Worm (Caenorhabditis elegans) whole organism, L1 larva: ENCODE measurements around the gene apc-2.
A peak's percentile ranks its signal among the peaks of the same experiment; 100 is the strongest.

Experiments used
- F16B12.6 ChIP-seq: fragments of 150-350 bp; optimal IDR thresholded peaks from 2 replicates; lab custom pipeline; 2014; ENCODE audit warnings: missing biosample characterization, missing genetic modification characterization
- Y116A8C.19 ChIP-seq: sonication (generic microtip); optimal IDR thresholded peaks from 2 replicates; lab custom pipeline; 2016; ENCODE audit warnings: missing compliant biosample characterization, missing genetic modification characterization, borderline replicate concordance
- aly-2 ChIP-seq: fragments of 150-350 bp; optimal IDR thresholded peaks from 2 replicates; lab custom pipeline; 2014; ENCODE audit warnings: missing biosample characterization, missing genetic modification characterization
- blmp-1 ChIP-seq: fragments of 150-350 bp; optimal IDR thresholded peaks from 2 replicates; lab custom pipeline; 2014; ENCODE audit warnings: missing biosample characterization, missing genetic modification characterization
- ceh-63 ChIP-seq: fragments of 200-800 bp; sonication (Bioruptor generic); optimal IDR thresholded peaks from 2 replicates; lab custom pipeline; 2018; ENCODE audit warnings: mild to moderate bottlenecking, missing genetic modification characterization, missing compliant biosample characterization
- ceh-8 ChIP-seq: fragments of 200-800 bp; sonication (Bioruptor generic); optimal IDR thresholded peaks from 2 replicates; lab custom pipeline; 2018; ENCODE audit warnings: mild to moderate bottlenecking, missing genetic modification characterization, moderate library complexity, missing compliant biosample characterization
- dpl-1 ChIP-seq, 3 experiments: fragments of 150-350 bp in 2 of 3; sonication (generic microtip) in 1 of 3; optimal IDR thresholded peaks; 2 replicates each; lab custom pipeline; 2014 to 2017; ENCODE audit warnings: missing biosample characterization in 3 of 3, missing genetic modification characterization in 3 of 3, missing genetic modification reagents in 3 of 3
- dsc-1 ChIP-seq: sonication (generic microtip); optimal IDR thresholded peaks from 2 replicates; lab custom pipeline; 2016; ENCODE audit warnings: mild to moderate bottlenecking, missing genetic modification characterization, missing compliant biosample characterization
- efl-1 ChIP-seq, 4 experiments: fragments of 150-350 bp; optimal IDR thresholded peaks in 3 of 4; peaks in 1 of 4; 1 replicate in 1 of 4; 2 replicates in 3 of 4; lab custom pipeline; 2014; ENCODE audit warnings: missing biosample characterization in 2 of 4, missing genetic modification characterization in 2 of 4, missing genetic modification reagents in 2 of 4
- hlh-17 ChIP-seq: fragments of 200-800 bp; sonication (Bioruptor generic); optimal IDR thresholded peaks from 2 replicates; lab custom pipeline; 2018; ENCODE audit warnings: missing genetic modification characterization, mild to moderate bottlenecking, missing compliant biosample characterization, moderate library complexity, borderline replicate concordance
- hlh-4 ChIP-seq: sonication (generic microtip); optimal IDR thresholded peaks from 2 replicates; lab custom pipeline; 2016; ENCODE audit warnings: mild to moderate bottlenecking, missing genetic modification characterization, missing compliant biosample characterization
- irx-1 ChIP-seq: sonication (generic microtip); optimal IDR thresholded peaks from 2 replicates; lab custom pipeline; 2016; ENCODE audit warnings: missing genetic modification characterization, missing compliant biosample characterization
- jun-1 ChIP-seq: fragments of 150-350 bp; optimal IDR thresholded peaks from 2 replicates; lab custom pipeline; 2014; ENCODE audit warnings: missing biosample characterization, missing genetic modification reagents, missing genetic modification characterization
- lin-13 ChIP-seq: fragments of 150-350 bp; optimal IDR thresholded peaks from 2 replicates; lab custom pipeline; 2014; ENCODE audit warnings: missing biosample characterization, missing genetic modification reagents, missing genetic modification characterization
- lin-35 ChIP-seq, 2 experiments: fragments of 150-350 bp; optimal IDR thresholded peaks; 2 replicates each; lab custom pipeline; 2014; ENCODE audit warnings: missing biosample characterization in 2 of 2, missing genetic modification characterization in 2 of 2, missing genetic modification reagents in 2 of 2
- lsy-2 ChIP-seq, 2 experiments: fragments of 150-350 bp; optimal IDR thresholded peaks; 2 replicates each; lab custom pipeline; 2014; ENCODE audit warnings: missing biosample characterization in 2 of 2, missing genetic modification characterization in 2 of 2
- mep-1 ChIP-seq: fragments of 150-350 bp; optimal IDR thresholded peaks from 2 replicates; lab custom pipeline; 2014; ENCODE audit warnings: missing biosample characterization, missing genetic modification characterization
- nhr-11 ChIP-seq: fragments of 150-350 bp; optimal IDR thresholded peaks from 2 replicates; lab custom pipeline; 2014; ENCODE audit warnings: missing biosample characterization, missing genetic modification characterization
- nhr-19 ChIP-seq: fragments of 200-800 bp; sonication (Bioruptor generic); conservative IDR thresholded peaks from 2 replicates; pipeline ENCODE4 v1.3.6; 2022; ENCODE audit warnings: missing genetic modification characterization, missing compliant biosample characterization
- nhr-28 ChIP-seq: fragments of 150-350 bp; optimal IDR thresholded peaks from 2 replicates; lab custom pipeline; 2014; ENCODE audit warnings: missing biosample characterization, missing genetic modification characterization
- nhr-47 ChIP-seq: sonication (generic microtip); optimal IDR thresholded peaks from 2 replicates; lab custom pipeline; 2016; ENCODE audit warnings: mild to moderate bottlenecking, missing genetic modification characterization, moderate library complexity, missing compliant biosample characterization
- nhr-71 ChIP-seq: sonication (generic microtip); optimal IDR thresholded peaks from 2 replicates; lab custom pipeline; 2016; ENCODE audit warnings: mild to moderate bottlenecking, missing genetic modification characterization, moderate library complexity, missing compliant biosample characterization
- nhr-84 ChIP-seq: sonication (generic microtip); optimal IDR thresholded peaks from 2 replicates; lab custom pipeline; 2017; ENCODE audit warnings: missing biosample characterization, missing genetic modification characterization
- rnt-1 ChIP-seq: sonication (generic microtip); optimal IDR thresholded peaks from 2 replicates; lab custom pipeline; 2016; ENCODE audit warnings: mild to moderate bottlenecking, missing genetic modification characterization, moderate library complexity, missing compliant biosample characterization
- snu-23 ChIP-seq: sonication (generic microtip); optimal IDR thresholded peaks from 2 replicates; lab custom pipeline; 2016; ENCODE audit warnings: missing genetic modification characterization, missing compliant biosample characterization
- sox-4 ChIP-seq: sonication (generic microtip); optimal IDR thresholded peaks from 2 replicates; lab custom pipeline; 2016; ENCODE audit warnings: missing genetic modification characterization, missing compliant biosample characterization
- sptf-1 ChIP-seq: fragments of 150-350 bp; optimal IDR thresholded peaks from 2 replicates; lab custom pipeline; 2014; ENCODE audit warnings: missing biosample characterization, missing genetic modification characterization
- unc-86 ChIP-seq: sonication (generic microtip); optimal IDR thresholded peaks from 2 replicates; lab custom pipeline; 2016; ENCODE audit warnings: missing genetic modification characterization, missing compliant biosample characterization
- xbp-1 ChIP-seq: sonication (generic microtip); optimal IDR thresholded peaks from 2 replicates; lab custom pipeline; 2016; ENCODE audit warnings: missing genetic modification characterization, missing compliant biosample characterization
- zag-1 ChIP-seq: fragments of 150-350 bp; optimal IDR thresholded peaks from 2 replicates; lab custom pipeline; 2014; ENCODE audit warnings: missing biosample characterization, missing genetic modification characterization
- zip-4 ChIP-seq: fragments of 200-800 bp; sonication (Bioruptor generic); optimal IDR thresholded peaks from 2 replicates; lab custom pipeline; 2018; ENCODE audit warnings: mild to moderate bottlenecking, missing genetic modification characterization, moderate library complexity, missing compliant biosample characterization

The apc-2 gene

DNA sequence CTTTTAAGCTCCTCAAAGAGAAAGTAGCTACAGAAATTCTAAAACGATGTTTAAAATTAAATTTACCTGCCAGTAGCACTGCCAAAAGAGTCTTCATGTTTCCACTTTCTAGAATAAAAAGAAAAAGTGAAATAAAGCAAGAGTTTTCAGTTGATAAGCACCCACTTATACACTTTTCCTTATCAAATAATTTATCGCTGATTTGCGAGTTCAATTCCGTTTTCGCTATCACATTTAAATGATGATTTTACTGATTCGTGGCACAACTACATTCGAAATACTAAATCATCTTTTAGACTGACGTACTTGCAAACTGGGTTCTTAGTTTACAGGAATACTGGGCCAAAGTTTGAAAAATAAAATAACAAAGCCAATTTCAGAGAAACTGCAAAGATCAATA lies 29.5 kb upstream of the apc-2 start, which contains the start of gene K12H4.7 (continued):
- TF ChIP-seq ceh-63 (GFP tag; lab: Kevin White, UChicago) (no peak), efl-1 (optimal IDR thresholded peaks at IDR 0.05; lab: Kevin White, UChicago) (no peak), efl-1 (GFP tag; optimal IDR thresholded peaks at IDR 0.05 in 1 of 2; lab: Kevin White, UChicago) (peak in 1 of 2 experiments; percentile 61), nhr-71 (no peak)
- TF ChIP-seq, all 84 proteins: peak for 4

DNA sequence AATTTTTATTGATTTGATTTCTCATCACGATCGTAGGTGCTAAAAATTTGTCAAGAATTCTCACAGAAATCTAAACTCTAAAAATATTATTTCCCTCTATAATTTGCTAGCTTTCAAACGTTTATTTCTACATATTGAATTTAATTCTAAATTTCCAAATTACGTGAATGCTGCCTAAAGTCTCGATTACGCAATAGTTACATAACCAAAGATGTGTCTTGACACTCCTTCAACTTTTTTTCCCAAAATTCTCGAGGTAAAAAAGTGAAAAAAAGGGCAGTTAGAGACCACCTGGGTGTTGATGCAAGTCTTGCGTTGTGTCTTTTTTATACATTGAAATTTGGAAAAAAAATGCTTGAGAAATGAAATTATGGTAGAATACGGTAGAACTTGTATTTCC lies 28.6 kb upstream of the apc-2 start:
- TF ChIP-seq hlh-4 (no peak), nhr-11 (tag; lab: Kevin White, UChicago) (no peak), Y116A8C.19 (tag; lab: Kevin White, UChicago) (no peak)

DNA sequence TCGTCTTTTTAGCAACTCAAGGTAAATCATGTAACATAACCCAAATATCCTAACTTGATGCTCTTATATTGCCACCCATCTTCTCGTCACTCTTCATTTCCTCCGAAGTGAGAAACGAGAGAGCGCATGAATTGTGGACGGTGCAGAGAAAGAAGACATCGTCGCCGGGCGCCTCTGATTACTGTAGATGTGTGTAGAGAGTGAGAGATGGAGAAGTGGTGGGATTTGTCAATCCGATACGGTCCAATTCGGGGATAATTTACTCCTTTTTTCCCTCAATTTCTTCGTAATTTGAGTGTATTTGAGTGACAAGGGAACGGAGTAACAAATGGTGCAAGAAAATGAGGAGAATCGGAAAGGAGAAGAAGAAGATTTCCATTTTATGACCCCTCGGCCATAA lies 19.3 kb upstream of the apc-2 start:
- no peak for TF ChIP-seq sox-4 (tag; lab: Kevin White, UChicago)
- TF ChIP-seq hlh-17 (GFP tag; lab: Kevin White, UChicago) = no peak
- TF ChIP-seq blmp-1 (tag; lab: Kevin White, UChicago) = peak; percentile 8
- TF ChIP-seq rnt-1 (tag; lab: Kevin White, UChicago) = no peak
- TF ChIP-seq lsy-2 (tag; optimal IDR thresholded peaks at IDR 0.05; lab: Kevin White, UChicago) = peak in 1 of 2 experiments; percentile 16
- TF ChIP-seq F16B12.6 (tag; lab: Kevin White, UChicago) = no peak
- TF ChIP-seq nhr-47 (tag; lab: Kevin White, UChicago) = no peak
- TF ChIP-seq unc-86 (tag; lab: Kevin White, UChicago) = no peak

DNA sequence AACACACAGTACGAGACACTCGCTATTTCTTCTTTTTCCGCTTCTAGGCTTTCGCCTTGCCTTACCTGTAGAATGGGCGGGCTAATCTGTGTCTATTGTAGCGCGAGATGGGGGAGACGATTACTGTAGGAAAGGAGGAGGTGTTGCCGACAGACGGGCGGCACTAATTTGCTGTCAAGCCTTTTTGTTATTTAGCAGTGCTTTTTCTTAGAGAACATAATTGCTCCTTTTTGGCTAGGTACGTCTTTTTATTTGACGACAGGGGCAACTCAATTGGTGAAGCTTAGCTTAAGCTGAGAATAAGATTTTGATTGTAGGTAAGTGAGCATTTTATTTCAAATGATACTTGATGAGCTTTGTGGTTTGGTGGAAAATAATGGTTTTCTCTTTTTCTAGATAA lies 16.8 kb upstream of the apc-2 start:
- TF ChIP-seq dsc-1 (tag; lab: Kevin White, UChicago) (no peak), jun-1 (tag; lab: Kevin White, UChicago) (no peak), ceh-63 (GFP tag; lab: Kevin White, UChicago) (no peak), ceh-8 (GFP tag; lab: Kevin White, UChicago) (no peak), zag-1 (tag; lab: Kevin White, UChicago) (no peak), hlh-17 (GFP tag; lab: Kevin White, UChicago) (no peak), nhr-84 (tag; lab: Kevin White, UChicago) (no peak), nhr-28 (tag; lab: Kevin White, UChicago) (no peak), sptf-1 (tag; lab: Kevin White, UChicago) (no peak)

DNA sequence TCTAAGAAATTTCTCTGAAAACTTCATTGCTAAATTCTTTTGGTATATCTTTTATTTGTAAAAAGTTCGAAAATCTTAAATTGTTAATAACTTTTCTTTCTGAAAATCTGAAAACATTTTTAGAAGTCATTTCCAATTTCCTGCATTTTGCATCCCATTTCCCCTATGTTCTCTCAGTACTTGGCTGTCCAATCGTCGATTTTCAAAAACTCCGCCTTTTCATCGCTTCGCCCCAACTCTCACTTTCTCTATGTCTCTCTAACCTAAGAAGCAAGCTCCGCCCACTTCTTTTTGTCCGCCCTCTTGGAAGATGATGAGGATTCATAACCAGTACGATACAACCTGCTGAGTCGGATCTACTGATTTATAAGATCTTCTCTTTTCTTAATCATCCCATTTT lies 15.3 kb upstream of the apc-2 start:
- TF ChIP-seq lin-35 (GFP tag; optimal IDR thresholded peaks at IDR 0.05; lab: Kevin White, UChicago) = no peak
- TF ChIP-seq zip-4 (GFP tag; lab: Kevin White, UChicago) = no peak
- TF ChIP-seq blmp-1 (tag; lab: Kevin White, UChicago) = peak; percentile 65
- TF ChIP-seq dpl-1 (GFP tag; optimal IDR thresholded peaks at IDR 0.05; lab: Kevin White, UChicago) = no peak
- TF ChIP-seq hlh-4 = no peak
- no peak for TF ChIP-seq mep-1
- no peak for TF ChIP-seq lin-13 (GFP tag; lab: Kevin White, UChicago)
- TF ChIP-seq nhr-19 (GFP tag; lab: Robert Waterston, UW) = no peak
- TF ChIP-seq snu-23 (GFP tag; lab: Kevin White, UChicago) = peak; percentile 17
- TF ChIP-seq lsy-2 (tag; optimal IDR thresholded peaks at IDR 0.05; lab: Kevin White, UChicago) = peak in 1 of 2 experiments; percentile 50
- TF ChIP-seq xbp-1 (tag; lab: Kevin White, UChicago) = no peak

DNA sequence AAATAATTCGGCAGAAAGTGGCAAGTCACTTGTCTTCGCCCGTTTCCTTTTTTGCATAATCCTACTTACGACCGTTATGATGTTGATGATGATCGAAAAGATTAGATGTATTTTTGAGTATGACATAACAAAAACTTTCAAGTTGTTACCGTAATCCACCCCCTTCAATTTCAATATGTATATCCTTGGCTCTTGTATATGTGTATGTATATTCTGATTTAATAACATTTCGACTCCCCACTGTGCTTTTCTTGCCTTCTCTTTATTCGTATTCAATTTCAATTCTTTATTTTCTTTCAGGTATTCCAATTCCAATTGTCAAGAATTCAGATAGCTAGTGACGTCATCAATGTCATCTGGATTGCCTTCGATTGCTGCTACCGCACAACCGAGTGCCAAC lies 13.4 kb upstream of the apc-2 start, which contains the start of gene pros-1:
Gene pros-1, plus strand, starts transcription at position 301 of the 400 bp plus-strand sequence.
- TF ChIP-seq aly-2 (tag; lab: Kevin White, UChicago) (no peak), irx-1 (tag; lab: Kevin White, UChicago) (no peak)
